Worm (Caenorhabditis elegans): ENCODE data around the gene Y66D12A.6.

- no peak for TF ChIP-seq K02D7.2 (tag; optimal IDR thresholded peaks at IDR 0.05)
- no peak for TF ChIP-seq sdc-2 (tag; optimal IDR thresholded peaks at IDR 0.05)
- TF ChIP-seq pha-4 (tag; optimal IDR thresholded peaks at IDR 0.05): no peak
- TF ChIP-seq ceh-2 (tag; optimal IDR thresholded peaks at IDR 0.05): no peak
- TF ChIP-seq F13H6.1 (tag; optimal IDR thresholded peaks at IDR 0.05): no peak
- TF ChIP-seq ceh-14 (tag; optimal IDR thresholded peaks at IDR 0.05): no peak
- no peak for TF ChIP-seq fkh-10 (GFP tag; optimal IDR thresholded peaks at IDR 0.05)
- no peak for TF ChIP-seq pqm-1 (tag; optimal IDR thresholded peaks at IDR 0.05)
Observed at ce11 chrIII:11611618-11612247, 30.5 kb upstream of the Y66D12A.6 start.

Measured in whole organism, late embryonic.